Fruit fly (Drosophila melanogaster) whole organism, prepupa: ENCODE measurements around the gene Syt1.

Experiments used
- Blimp-1 ChIP-seq: fragments of 200-800 bp; sonication (Bioruptor generic); optimal IDR thresholded peaks from 3 replicates; lab custom pipeline; 2017; ENCODE audit warnings: missing biosample characterization, missing genetic modification characterization, mild to moderate bottlenecking, moderate library complexity, missing genetic modification reagents
- CG10631 ChIP-seq: fragments of 200-800 bp; sonication (Bioruptor generic); optimal IDR thresholded peaks from 2 replicates; lab custom pipeline; 2016; ENCODE audit warnings: missing biosample characterization, missing genetic modification characterization
- CG10669 ChIP-seq: fragments of 200-800 bp; sonication (Bioruptor generic); optimal IDR thresholded peaks from 3 replicates; lab custom pipeline; 2018; ENCODE audit warnings: missing biosample characterization, mild to moderate bottlenecking, missing genetic modification characterization, moderate library complexity
- CG11294 ChIP-seq: fragments of 200-800 bp; sonication (Bioruptor generic); IDR thresholded peaks from 2 replicates; pipeline ENCODE4 v1.3.6; 2022; ENCODE audit warnings: missing biosample characterization, missing genetic modification characterization
- CG11902 ChIP-seq: fragments of 200-800 bp; sonication (Bioruptor generic); optimal IDR thresholded peaks from 3 replicates; lab custom pipeline; 2016; ENCODE audit warnings: missing biosample characterization, missing genetic modification characterization
- CG15336 ChIP-seq: fragments of 200-800 bp; sonication (Bioruptor generic); IDR thresholded peaks from 2 replicates; pipeline ENCODE4 v1.3.6; 2022; ENCODE audit warnings: missing biosample characterization, missing genetic modification characterization
- CG1621 ChIP-seq: fragments of 200-800 bp; sonication (Bioruptor generic); optimal IDR thresholded peaks from 3 replicates; lab custom pipeline; 2018; ENCODE audit warnings: missing biosample characterization, mild to moderate bottlenecking, missing genetic modification characterization
- CG16779 ChIP-seq: fragments of 200-800 bp; sonication (Bioruptor generic); optimal IDR thresholded peaks from 3 replicates; lab custom pipeline; 2017; ENCODE audit warnings: missing biosample characterization, mild to moderate bottlenecking, missing genetic modification characterization
- CG31627 ChIP-seq: fragments of 200-800 bp; sonication (Bioruptor generic); optimal IDR thresholded peaks from 3 replicates; lab custom pipeline; 2016; ENCODE audit warnings: missing biosample characterization, missing genetic modification characterization
- CG32006 ChIP-seq: fragments of 200-800 bp; sonication (Bioruptor generic); optimal IDR thresholded peaks from 3 replicates; lab custom pipeline; 2017; ENCODE audit warnings: missing biosample characterization, mild to moderate bottlenecking, missing genetic modification characterization
- CG34406 ChIP-seq: fragments of 200-800 bp; sonication (Bioruptor generic); optimal IDR thresholded peaks from 3 replicates; lab custom pipeline; 2016; ENCODE audit warnings: missing biosample characterization, missing genetic modification characterization
- CG3919 ChIP-seq: fragments of 200-800 bp; sonication (Bioruptor generic); optimal IDR thresholded peaks from 3 replicates; lab custom pipeline; 2016; ENCODE audit warnings: missing biosample characterization, missing genetic modification characterization
- CG4318 ChIP-seq: fragments of 200-800 bp; sonication (Bioruptor generic); optimal IDR thresholded peaks from 3 replicates; lab custom pipeline; 2017; ENCODE audit warnings: missing biosample characterization, mild to moderate bottlenecking, missing genetic modification characterization
- CG6163 ChIP-seq: fragments of 200-800 bp; sonication (Bioruptor generic); IDR thresholded peaks from 3 replicates; pipeline ENCODE4 v1.3.6; 2022; ENCODE audit warnings: missing biosample characterization, missing genetic modification characterization
- CG6276 ChIP-seq: fragments of 200-800 bp; sonication (Bioruptor generic); optimal IDR thresholded peaks from 2 replicates; lab custom pipeline; 2017; ENCODE audit warnings: missing biosample characterization, mild to moderate bottlenecking, missing genetic modification characterization
- CG6792 ChIP-seq: fragments of 200-800 bp; sonication (Bioruptor generic); optimal IDR thresholded peaks from 3 replicates; lab custom pipeline; 2016; ENCODE audit warnings: missing biosample characterization, missing genetic modification characterization
- CG6808 ChIP-seq: fragments of 200-800 bp; sonication (Bioruptor generic); optimal IDR thresholded peaks from 3 replicates; lab custom pipeline; 2017; ENCODE audit warnings: missing biosample characterization, missing genetic modification characterization, mild to moderate bottlenecking, moderate library complexity, missing genetic modification reagents
- CG7368 ChIP-seq: fragments of 200-800 bp; sonication (Bioruptor generic); optimal IDR thresholded peaks from 3 replicates; lab custom pipeline; 2016; ENCODE audit warnings: missing biosample characterization, missing genetic modification characterization
- CG8119 ChIP-seq: fragments of 200-800 bp; sonication (Bioruptor generic); IDR thresholded peaks from 3 replicates; pipeline ENCODE4 v1.3.6; 2022; ENCODE audit warnings: missing biosample characterization, missing genetic modification characterization
- CG8632 ChIP-seq: fragments of 200-800 bp; sonication (Bioruptor generic); optimal IDR thresholded peaks from 3 replicates; lab custom pipeline; 2016; ENCODE audit warnings: missing biosample characterization, missing genetic modification characterization
- CG9139 ChIP-seq: fragments of 200-800 bp; sonication (Bioruptor generic); optimal IDR thresholded peaks from 3 replicates; lab custom pipeline; 2017; ENCODE audit warnings: missing biosample characterization, mild to moderate bottlenecking, missing genetic modification characterization
- Eip75B ChIP-seq: fragments of 200-800 bp; sonication (Bioruptor generic); optimal IDR thresholded peaks from 3 replicates; lab custom pipeline; 2016; ENCODE audit warnings: missing biosample characterization, missing genetic modification characterization
- Eip78C ChIP-seq: fragments of 200-800 bp; sonication (Bioruptor generic); peaks from one replicate; lab custom pipeline; 2016; ENCODE audit warnings: missing biosample characterization, missing genetic modification characterization
- Eip93F ChIP-seq: fragments of 200-800 bp; sonication (Bioruptor generic); optimal IDR thresholded peaks from 2 replicates; lab custom pipeline; 2016; ENCODE audit warnings: missing biosample characterization, mild to moderate bottlenecking, missing genetic modification characterization
- Ets21C ChIP-seq: fragments of 200-800 bp; sonication (Bioruptor generic); optimal IDR thresholded peaks from 3 replicates; lab custom pipeline; 2016; ENCODE audit warnings: missing biosample characterization, missing genetic modification characterization
- Ets96B ChIP-seq: fragments of 200-800 bp; optimal IDR thresholded peaks from 2 replicates; lab custom pipeline; 2019; ENCODE audit warnings: missing biosample characterization, mild to moderate bottlenecking, missing genetic modification characterization, moderate library complexity
- Gug ChIP-seq: fragments of 200-800 bp; sonication (Bioruptor generic); IDR thresholded peaks from 2 replicates; pipeline ENCODE4 v1.3.6; 2022; ENCODE audit warnings: missing biosample characterization, missing genetic modification characterization
- Hr4 ChIP-seq: fragments of 200-800 bp; sonication (Bioruptor generic); optimal IDR thresholded peaks from 3 replicates; lab custom pipeline; 2016; ENCODE audit warnings: missing biosample characterization, missing genetic modification characterization
- Lpt ChIP-seq: fragments of 200-800 bp; sonication (Bioruptor generic); optimal IDR thresholded peaks from 3 replicates; lab custom pipeline; 2016; ENCODE audit warnings: missing biosample characterization, missing genetic modification characterization
- Met ChIP-seq: fragments of 200-800 bp; sonication (Bioruptor generic); optimal IDR thresholded peaks from 3 replicates; lab custom pipeline; 2016; ENCODE audit warnings: missing biosample characterization, missing genetic modification characterization
- OdsH ChIP-seq: fragments of 200-800 bp; sonication (Bioruptor generic); optimal IDR thresholded peaks from 3 replicates; lab custom pipeline; 2016; ENCODE audit warnings: missing biosample characterization, missing genetic modification characterization
- Smox ChIP-seq: fragments of 200-800 bp; sonication (Bioruptor generic); optimal IDR thresholded peaks from 3 replicates; lab custom pipeline; 2016; ENCODE audit warnings: missing biosample characterization, missing genetic modification characterization
- Sox14 ChIP-seq: fragments of 200-800 bp; sonication (Bioruptor generic); optimal IDR thresholded peaks from 3 replicates; lab custom pipeline; 2016; ENCODE audit warnings: missing biosample characterization, missing genetic modification characterization
- achi ChIP-seq: fragments of 200-800 bp; sonication (Bioruptor generic); optimal IDR thresholded peaks from 3 replicates; lab custom pipeline; 2016; ENCODE audit warnings: missing biosample characterization, missing genetic modification characterization
- cyc ChIP-seq: fragments of 200-800 bp; sonication (Bioruptor generic); optimal IDR thresholded peaks from 3 replicates; lab custom pipeline; 2016; ENCODE audit warnings: missing biosample characterization, missing genetic modification characterization
- dac ChIP-seq: fragments of 200-800 bp; sonication (Bioruptor generic); optimal IDR thresholded peaks from 2 replicates; lab custom pipeline; 2017; ENCODE audit warnings: missing biosample characterization, mild to moderate bottlenecking, missing genetic modification characterization
- esn ChIP-seq: fragments of 200-800 bp; sonication (Bioruptor generic); optimal IDR thresholded peaks from 2 replicates; lab custom pipeline; 2016; ENCODE audit warnings: missing biosample characterization, mild to moderate bottlenecking, missing genetic modification characterization, moderate library complexity
- fd59A ChIP-seq: fragments of 200-800 bp; sonication (Bioruptor generic); optimal IDR thresholded peaks from 2 replicates; lab custom pipeline; 2017; ENCODE audit warnings: missing biosample characterization, mild to moderate bottlenecking, missing genetic modification characterization, missing genetic modification reagents
- fd85E ChIP-seq: fragments of 200-800 bp; sonication (Bioruptor generic); optimal IDR thresholded peaks from 3 replicates; lab custom pipeline; 2016; ENCODE audit warnings: missing biosample characterization, missing genetic modification characterization
- lz ChIP-seq: fragments of 200-800 bp; sonication (Bioruptor generic); optimal IDR thresholded peaks from 3 replicates; lab custom pipeline; 2016; ENCODE audit warnings: missing biosample characterization, missing genetic modification characterization
- net ChIP-seq: fragments of 200-800 bp; sonication (Bioruptor generic); optimal IDR thresholded peaks from 3 replicates; lab custom pipeline; 2016; ENCODE audit warnings: missing biosample characterization, missing genetic modification characterization
- pdm3 ChIP-seq: fragments of 200-800 bp; sonication (Bioruptor generic); optimal IDR thresholded peaks from 3 replicates; lab custom pipeline; 2016; ENCODE audit warnings: missing biosample characterization, missing genetic modification characterization
- spab ChIP-seq: fragments of 200-800 bp; sonication (Bioruptor generic); optimal IDR thresholded peaks from 2 replicates; lab custom pipeline; 2017; ENCODE audit warnings: missing biosample characterization, mild to moderate bottlenecking, missing genetic modification characterization, missing genetic modification reagents
- ss ChIP-seq, 2 experiments: fragments of 200-800 bp; sonication (Bioruptor generic); optimal IDR thresholded peaks; 2 replicates in 1 of 2; 3 replicates in 1 of 2; lab custom pipeline; 2017 to 2018; ENCODE audit warnings: mild to moderate bottlenecking in 2 of 2, missing biosample characterization in 2 of 2, missing genetic modification characterization in 2 of 2, moderate library complexity in 1 of 2
- svp ChIP-seq: fragments of 200-800 bp; sonication (Bioruptor generic); peaks from one replicate; lab custom pipeline; 2016; ENCODE audit warnings: missing biosample characterization, missing genetic modification characterization
- topi ChIP-seq: fragments of 200-800 bp; sonication (Bioruptor generic); optimal IDR thresholded peaks from 3 replicates; lab custom pipeline; 2016; ENCODE audit warnings: missing biosample characterization, missing genetic modification characterization

The Syt1 gene

dm6 chr2L:2752460-2753411 lies 47.0 kb downstream of the Syt1 start, which contains the start of gene Pgk (continued):
- TF ChIP-seq CG8119 (GFP tag; lab: Robert Waterston, UW) (no peak), CG6276 (GFP tag; lab: Kevin White, UChicago) (peak; percentile 75), topi (peak; percentile 72), achi (GFP tag; lab: Kevin White, UChicago) (peak; percentile 48), CG34406 (GFP tag; lab: Kevin White, UChicago) (peak; percentile 29), Hr4 (GFP tag; lab: Kevin White, UChicago) (peak; percentile 55), pdm3 (GFP tag; lab: Kevin White, UChicago) (peak; percentile 48), esn (GFP tag; lab: Kevin White, UChicago) (peak; percentile 74), CG11902 (GFP tag; lab: Kevin White, UChicago) (no peak), dac (peak; percentile 46), Blimp-1 (GFP tag; lab: Kevin White, UChicago) (no peak), Gug (GFP tag; lab: Robert Waterston, UW) (no peak), Ets96B (tag; lab: Kevin White, UChicago) (peak; percentile 24), Lpt (GFP tag; lab: Kevin White, UChicago) (peak; percentile 82), Sox14 (GFP tag; lab: Kevin White, UChicago) (peak; percentile 71), CG8632 (GFP tag; lab: Kevin White, UChicago) (peak; percentile 47), CG6163 (GFP tag; lab: Robert Waterston, UW) (no peak), CG4318 (GFP tag; lab: Kevin White, UChicago) (peak; percentile 12), CG10631 (GFP tag; lab: Kevin White, UChicago) (peak; percentile 38), CG9139 (peak; percentile 78), fd59A (peak; percentile 7), CG3919 (GFP tag; lab: Kevin White, UChicago) (peak; percentile 32), svp (GFP tag; lab: Kevin White, UChicago) (peak; percentile 92), CG31627 (peak; percentile 32), lz (peak; percentile 38), ss (GFP tag; optimal IDR thresholded peaks at IDR 0.05; lab: Kevin White, UChicago) (peak; percentile 67 to 70), fd85E (GFP tag; lab: Kevin White, UChicago) (peak; percentile 66), cyc (GFP tag; lab: Kevin White, UChicago) (peak; percentile 40), OdsH (GFP tag; lab: Kevin White, UChicago) (no peak), Ets21C (GFP tag; lab: Kevin White, UChicago) (peak; percentile 59), CG1621 (tag; lab: Kevin White, UChicago) (peak; percentile 61)

DNA sequence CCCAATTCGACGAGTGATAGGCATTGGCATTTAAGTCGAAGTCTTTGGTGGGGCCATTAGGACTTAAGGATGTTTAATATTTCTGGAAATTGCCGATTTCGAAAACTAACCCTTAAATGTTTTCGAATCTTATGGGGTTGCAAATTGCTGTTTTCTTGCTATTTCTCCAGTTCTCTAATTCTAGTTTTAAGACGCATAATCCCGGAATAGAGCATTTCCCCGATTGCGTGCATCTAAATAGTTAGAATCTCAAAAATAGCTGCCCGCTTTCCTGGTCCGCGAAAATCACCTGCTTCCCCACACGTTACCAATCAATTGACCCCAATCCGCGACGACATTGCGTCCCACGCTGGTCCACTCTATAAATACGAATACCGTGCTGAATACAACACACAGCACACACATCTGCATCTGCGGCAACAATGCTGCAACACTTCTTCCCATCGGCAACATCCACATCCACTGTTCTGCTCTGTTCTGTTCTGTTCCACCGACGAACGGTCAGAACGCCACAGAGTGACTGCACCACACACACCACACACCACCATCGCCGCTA lies 47.8 kb downstream of the Syt1 start, which contains the start of gene Bacc:
Gene Bacc (plus strand): TSS at position 542 of the 556 bp plus-strand sequence.
- TF ChIP-seq CG10669 (GFP tag; lab: Kevin White, UChicago) (peak; percentile 97), esn (GFP tag; lab: Kevin White, UChicago) (peak; percentile 99), Met (GFP tag; lab: Kevin White, UChicago) (peak; percentile 99), topi (peak; percentile 97), CG6276 (GFP tag; lab: Kevin White, UChicago) (peak; percentile 99), CG32006 (peak; percentile 99), Eip75B (GFP tag; lab: Kevin White, UChicago) (peak; percentile 99), CG6792 (peak; percentile 98), OdsH (GFP tag; lab: Kevin White, UChicago) (peak; percentile 98), CG16779 (tag; lab: Kevin White, UChicago) (peak; percentile 97), CG11294 (GFP tag; lab: Robert Waterston, UW) (no peak), achi (GFP tag; lab: Kevin White, UChicago) (peak; percentile 97), Smox (GFP tag; lab: Kevin White, UChicago) (peak; percentile 98), spab (GFP tag; lab: Kevin White, UChicago) (peak; percentile 99), lz (peak; percentile 98), CG8632 (GFP tag; lab: Kevin White, UChicago) (peak; percentile 98), Gug (GFP tag; lab: Robert Waterston, UW) (no peak), Eip93F (GFP tag; lab: Kevin White, UChicago) (peak; percentile 93), cyc (GFP tag; lab: Kevin White, UChicago) (peak; percentile 98), CG31627 (peak; percentile 97), Eip78C (peak; percentile 99), Hr4 (GFP tag; lab: Kevin White, UChicago) (peak; percentile 98), net (GFP tag; lab: Kevin White, UChicago) (peak; percentile 98), CG7368 (GFP tag; lab: Kevin White, UChicago) (peak; percentile 96), CG6808 (GFP tag; lab: Kevin White, UChicago) (peak; percentile 99), Ets21C (GFP tag; lab: Kevin White, UChicago) (peak; percentile 96), CG15336 (GFP tag; lab: Robert Waterston, UW) (no peak)
